Worm (Caenorhabditis elegans) whole organism, young adult: ENCODE results near the gene T26G10.5.
A peak's percentile ranks its signal among the peaks of the same experiment; 100 is the strongest.

Experiments used
- B0019.2 ChIP-seq: fragments of 200-800 bp; sonication (Bioruptor generic); conservative IDR thresholded peaks from 2 replicates; pipeline ENCODE4 v1.3.6; 2022; ENCODE audit warnings: missing genetic modification reagents, missing genetic modification characterization, missing compliant biosample characterization
- B0336.3 ChIP-seq: fragments of 200-800 bp; sonication (Bioruptor generic); IDR thresholded peaks from 2 replicates; pipeline ENCODE4 v1.3.6; 2022; ENCODE audit warnings: missing genetic modification characterization, missing compliant biosample characterization
- C17E4.6 ChIP-seq: fragments of 200-800 bp; sonication (Bioruptor generic); IDR thresholded peaks from 2 replicates; pipeline ENCODE4 v1.3.6; 2022; ENCODE audit warnings: missing genetic modification reagents, missing genetic modification characterization, missing compliant biosample characterization
- D2030.7 ChIP-seq: fragments of 200-800 bp; sonication (Bioruptor generic); IDR thresholded peaks from 2 replicates; pipeline ENCODE4 v1.3.6; 2022; ENCODE audit warnings: missing genetic modification reagents, missing genetic modification characterization, missing compliant biosample characterization
- F33H1.4 ChIP-seq: fragments of 200-800 bp; sonication (Bioruptor generic); IDR thresholded peaks from 2 replicates; pipeline ENCODE4 v1.3.6; 2022; ENCODE audit warnings: missing genetic modification reagents, missing genetic modification characterization, missing compliant biosample characterization
- F49E8.2 ChIP-seq: sonication (generic microtip); optimal IDR thresholded peaks from 3 replicates; lab custom pipeline; 2017; ENCODE audit warnings: missing genetic modification characterization, mild to moderate bottlenecking, missing compliant biosample characterization, antibody characterized with exemption, moderate library complexity; ENCODE audit not compliant: insufficient read depth
- F55B11.4 ChIP-seq: sonication (generic microtip); optimal IDR thresholded peaks from 2 replicates; lab custom pipeline; 2016; ENCODE audit warnings: missing compliant biosample characterization, missing genetic modification characterization, borderline replicate concordance; ENCODE audit not compliant: insufficient read depth
- Y53G8AR.9 ChIP-seq: fragments of 200-800 bp; sonication (Bioruptor generic); conservative IDR thresholded peaks from 2 replicates; pipeline ENCODE4 v1.3.6; 2022; ENCODE audit warnings: missing genetic modification reagents, missing genetic modification characterization, missing compliant biosample characterization
- akir-1 ChIP-seq: fragments of 200-800 bp; sonication (Bioruptor generic); optimal IDR thresholded peaks from 2 replicates; lab custom pipeline; 2018; ENCODE audit warnings: mild to moderate bottlenecking, missing genetic modification characterization, moderate library complexity, missing compliant biosample characterization
- attf-6 ChIP-seq: fragments of 200-800 bp; sonication (Bioruptor generic); IDR thresholded peaks from 2 replicates; pipeline ENCODE4 v1.3.6; 2022; ENCODE audit warnings: missing genetic modification reagents, missing genetic modification characterization, missing compliant biosample characterization
- ccch-3 ChIP-seq: fragments of 200-800 bp; sonication (Bioruptor generic); optimal IDR thresholded peaks from 2 replicates; lab custom pipeline; 2018; ENCODE audit warnings: mild to moderate bottlenecking, missing genetic modification characterization, missing compliant biosample characterization
- cebp-1 ChIP-seq, 2 experiments: fragments of 200-800 bp in 1 of 2; sonication (Bioruptor generic) in 1 of 2; sonication (generic microtip) in 1 of 2; IDR thresholded peaks in 1 of 2; optimal IDR thresholded peaks in 1 of 2; 2 replicates each; pipeline versions ENCODE4 v1.3.6 to Lab custom; 2017 to 2022; ENCODE audit warnings: missing compliant biosample characterization in 2 of 2, missing genetic modification characterization in 2 of 2, mild to moderate bottlenecking in 1 of 2, missing genetic modification reagents in 1 of 2, moderate library complexity in 1 of 2
- ceh-100 ChIP-seq: fragments of 200-800 bp; sonication (Bioruptor generic); IDR thresholded peaks from 2 replicates; pipeline ENCODE4 v1.3.6; 2022; ENCODE audit warnings: missing genetic modification reagents, missing genetic modification characterization, missing compliant biosample characterization
- ceh-91 ChIP-seq: fragments of 200-800 bp; sonication (Bioruptor generic); IDR thresholded peaks from 2 replicates; pipeline ENCODE4 v1.3.6; 2022; ENCODE audit warnings: missing genetic modification reagents, missing genetic modification characterization, missing compliant biosample characterization
- dpl-1 ChIP-seq: fragments of 150-350 bp; optimal IDR thresholded peaks from 2 replicates; lab custom pipeline; 2014; ENCODE audit warnings: missing biosample characterization, missing genetic modification reagents, missing genetic modification characterization
- efl-1 ChIP-seq: fragments of 150-350 bp; optimal IDR thresholded peaks from 2 replicates; lab custom pipeline; 2014; ENCODE audit warnings: missing biosample characterization, missing genetic modification reagents, missing genetic modification characterization
- ekl-4 ChIP-seq: fragments of 200-800 bp; sonication (Bioruptor generic); IDR thresholded peaks from 2 replicates; pipeline ENCODE4 v1.3.6; 2022; ENCODE audit warnings: missing genetic modification reagents, missing genetic modification characterization, missing compliant biosample characterization
- fkh-3 ChIP-seq: sonication (generic microtip); optimal IDR thresholded peaks from 2 replicates; lab custom pipeline; 2016; ENCODE audit warnings: mild to moderate bottlenecking, missing genetic modification characterization, missing compliant biosample characterization
- hmg-1.2 ChIP-seq: fragments of 200-800 bp; sonication (Bioruptor generic); IDR thresholded peaks from 2 replicates; pipeline ENCODE4 v1.3.6; 2022; ENCODE audit warnings: missing genetic modification reagents, missing genetic modification characterization, missing compliant biosample characterization
- hsf-1 ChIP-seq: fragments of 200-800 bp; sonication (Bioruptor generic); IDR thresholded peaks from 2 replicates; pipeline ENCODE4 v1.3.6; 2022; ENCODE audit warnings: missing genetic modification reagents, missing genetic modification characterization, missing compliant biosample characterization
- lin-26 ChIP-seq: fragments of 200-800 bp; sonication (Bioruptor generic); IDR thresholded peaks from 2 replicates; pipeline ENCODE4 v1.3.6; 2022; ENCODE audit warnings: missing genetic modification reagents, missing genetic modification characterization, missing compliant biosample characterization
- lin-35 ChIP-seq, 3 experiments: fragments of 150-350 bp in 2 of 3; sonication (generic microtip) in 1 of 3; optimal IDR thresholded peaks; 2 replicates each; lab custom pipeline; 2014 to 2018; ENCODE audit warnings: missing biosample characterization in 3 of 3, missing genetic modification characterization in 3 of 3, missing genetic modification reagents in 3 of 3
- lin-54 ChIP-seq: fragments of 200-800 bp; sonication (Bioruptor generic); optimal IDR thresholded peaks from 2 replicates; lab custom pipeline; 2018; ENCODE audit warnings: mild to moderate bottlenecking, missing genetic modification characterization, missing compliant biosample characterization
- lir-1 ChIP-seq: fragments of 200-800 bp; sonication (Bioruptor generic); conservative IDR thresholded peaks from 2 replicates; pipeline ENCODE4 v1.3.6; 2022; ENCODE audit warnings: missing genetic modification reagents, missing genetic modification characterization, missing compliant biosample characterization
- madf-3 ChIP-seq: fragments of 200-800 bp; sonication (Bioruptor generic); IDR thresholded peaks from 2 replicates; pipeline ENCODE4 v1.3.6; 2022; ENCODE audit warnings: missing genetic modification reagents, missing genetic modification characterization, missing compliant biosample characterization
- madf-6 ChIP-seq: fragments of 200-800 bp; sonication (Bioruptor generic); IDR thresholded peaks from 2 replicates; pipeline ENCODE4 v1.3.6; 2022; ENCODE audit warnings: missing genetic modification reagents, missing genetic modification characterization, missing compliant biosample characterization
- madf-8 ChIP-seq: fragments of 200-800 bp; sonication (Bioruptor generic); conservative IDR thresholded peaks from 2 replicates; pipeline ENCODE4 v1.3.6; 2022; ENCODE audit warnings: missing genetic modification reagents, missing genetic modification characterization, missing compliant biosample characterization
- mcd-1 ChIP-seq: fragments of 200-800 bp; sonication (Bioruptor generic); IDR thresholded peaks from 2 replicates; pipeline ENCODE4 v1.3.6; 2022; ENCODE audit warnings: missing genetic modification reagents, missing genetic modification characterization, missing compliant biosample characterization
- mel-28 ChIP-seq: sonication (generic microtip); optimal IDR thresholded peaks from 2 replicates; lab custom pipeline; 2016; ENCODE audit warnings: borderline replicate concordance, mild to moderate bottlenecking, missing genetic modification characterization, missing compliant biosample characterization
- mxl-1 ChIP-seq: sonication (generic microtip); optimal IDR thresholded peaks from 2 replicates; lab custom pipeline; 2016; ENCODE audit warnings: missing genetic modification characterization, missing compliant biosample characterization
- nfya-1 ChIP-seq: sonication (generic microtip); optimal IDR thresholded peaks from 2 replicates; lab custom pipeline; 2017; ENCODE audit warnings: antibody characterized with exemption, missing compliant biosample characterization, missing genetic modification characterization, borderline replicate concordance; ENCODE audit not compliant: insufficient read depth
- nfyb-1 ChIP-seq: fragments of 200-800 bp; sonication (Bioruptor generic); IDR thresholded peaks from 2 replicates; pipeline ENCODE4 v1.3.6; 2022; ENCODE audit warnings: missing genetic modification reagents, missing genetic modification characterization, missing compliant biosample characterization
- nhr-120 ChIP-seq: fragments of 200-800 bp; sonication (Bioruptor generic); IDR thresholded peaks from 2 replicates; pipeline ENCODE4 v1.3.6; 2022; ENCODE audit warnings: missing genetic modification characterization, missing compliant biosample characterization
- snpc-3.4 ChIP-seq: sonication (generic microtip); optimal IDR thresholded peaks from 2 replicates; lab custom pipeline; 2017; ENCODE audit warnings: missing genetic modification characterization, mild to moderate bottlenecking, missing compliant biosample characterization, antibody characterized with exemption, moderate library complexity, missing genotype, missing genetic modification reagents
- snpc-4 ChIP-seq, 5 experiments: fragments of 150-350 bp in 1 of 5; sonication (generic microtip) in 4 of 5; optimal IDR thresholded peaks; 2 replicates each; lab custom pipeline; 2014 to 2018; ENCODE audit warnings: missing genetic modification characterization in 5 of 5, missing biosample characterization in 3 of 5, antibody characterized with exemption in 2 of 5, mild to moderate bottlenecking in 2 of 5, missing compliant biosample characterization in 2 of 5, missing genotype in 2 of 5, moderate library complexity in 2 of 5, missing genetic modification reagents in 1 of 5
- tbp1 ChIP-seq: fragments of 200-800 bp; sonication (Bioruptor generic); optimal IDR thresholded peaks from 2 replicates; lab custom pipeline; 2018; ENCODE audit warnings: mild to moderate bottlenecking, missing genetic modification characterization, missing compliant biosample characterization
- tbx-9 ChIP-seq: sonication (generic microtip); optimal IDR thresholded peaks from 2 replicates; lab custom pipeline; 2016; ENCODE audit warnings: borderline replicate concordance, missing genetic modification characterization, inconsistent platforms, missing compliant biosample characterization
- tlf-1 ChIP-seq: fragments of 200-800 bp; sonication (Bioruptor generic); optimal IDR thresholded peaks from 2 replicates; lab custom pipeline; 2018; ENCODE audit warnings: mild to moderate bottlenecking, missing genetic modification characterization, missing compliant biosample characterization
- unc-130 ChIP-seq: sonication (generic microtip); optimal IDR thresholded peaks from 2 replicates; lab custom pipeline; 2016; ENCODE audit warnings: missing genetic modification reagents, missing genetic modification characterization, missing compliant biosample characterization
- xnd-1 ChIP-seq: sonication (generic microtip); optimal IDR thresholded peaks from 2 replicates; lab custom pipeline; 2016; ENCODE audit warnings: missing genotype, missing genetic modification reagents, missing genetic modification characterization, missing compliant biosample characterization
- zfh-2 ChIP-seq: fragments of 200-800 bp; sonication (Bioruptor generic); conservative IDR thresholded peaks from 2 replicates; pipeline ENCODE4 v1.3.6; 2022; ENCODE audit warnings: missing genetic modification reagents, missing genetic modification characterization, missing compliant biosample characterization
- ztf-18 ChIP-seq: sonication (generic microtip); optimal IDR thresholded peaks from 2 replicates; lab custom pipeline; 2016; ENCODE audit warnings: missing genotype, mild to moderate bottlenecking, missing genetic modification characterization, missing compliant biosample characterization
- ztf-25 ChIP-seq: fragments of 200-800 bp; sonication (Bioruptor generic); IDR thresholded peaks from 2 replicates; pipeline ENCODE4 v1.3.6; 2022; ENCODE audit warnings: missing genetic modification reagents, missing genetic modification characterization, missing compliant biosample characterization

Gene T26G10.5

ce11 chrIII:9393114-9393780, 33.0 kb downstream of the T26G10.5 start, which contains the start of the genes gpr-2 and rgr-1 (continued):
- TF ChIP-seq lin-35 (GFP tag; optimal IDR thresholded peaks at IDR 0.05; lab: Kevin White, UChicago): peak in 2 of 3 experiments; percentile 44 to 63
- peak; percentile 56; the same call in 1 of the 2 replicates for TF ChIP-seq B0336.3 (GFP tag; lab: Robert Waterston, UW)
- TF ChIP-seq efl-1: peak; percentile 98
- TF ChIP-seq akir-1: no peak
- no peak for TF ChIP-seq nfya-1
- TF ChIP-seq madf-8 (GFP tag; lab: Robert Waterston, UW): peak; percentile 96
- no peak for TF ChIP-seq ccch-3
- TF ChIP-seq hsf-1 (GFP tag; lab: Robert Waterston, UW): peak; percentile 90
- peak; percentile 91 for TF ChIP-seq xnd-1 (tag; lab: Kevin White, UChicago)
- no peak for TF ChIP-seq fkh-3 (tag; lab: Kevin White, UChicago)
- peak; percentile 82 for TF ChIP-seq unc-130
- no peak for TF ChIP-seq snpc-4 (GFP tag; optimal IDR thresholded peaks at IDR 0.05; lab: Kevin White, UChicago)
- TF ChIP-seq snpc-4 (tag; optimal IDR thresholded peaks at IDR 0.05; lab: Kevin White, UChicago): peak in 3 of 4 experiments; percentile 13 to 64 (median 40)
- no peak for TF ChIP-seq mxl-1
- TF ChIP-seq lir-1 (GFP tag; lab: Robert Waterston, UW): peak; percentile 40; the same call in 1 of the 2 replicates
- peak; percentile 95 for TF ChIP-seq ceh-91 (GFP tag; lab: Robert Waterston, UW)
- peak; percentile 85 for TF ChIP-seq C17E4.6
- no peak for TF ChIP-seq nfyb-1 (GFP tag; lab: Robert Waterston, UW)
- TF ChIP-seq tlf-1 (GFP tag; lab: Kevin White, UChicago): peak; percentile 90
- no peak for TF ChIP-seq ztf-25 (GFP tag; lab: Robert Waterston, UW)
- no peak for TF ChIP-seq mel-28 (tag; lab: Kevin White, UChicago)
- peak; percentile 80 for TF ChIP-seq snpc-3.4 (tag; lab: Kevin White, UChicago)
- TF ChIP-seq F55B11.4 (tag; lab: Kevin White, UChicago): no peak
- peak; percentile 92 for TF ChIP-seq dpl-1
- peak; percentile 68 for TF ChIP-seq F49E8.2
- TF ChIP-seq tbx-9 (tag; lab: Kevin White, UChicago): no peak
- peak; percentile 54; the same call in 1 of the 2 replicates for TF ChIP-seq attf-6 (GFP tag; lab: Robert Waterston, UW)
- TF ChIP-seq B0019.2 (GFP tag; lab: Robert Waterston, UW): peak; percentile 79
- peak; percentile 81 for TF ChIP-seq F33H1.4 (GFP tag; lab: Robert Waterston, UW)

- TF ChIP-seq Y53G8AR.9 (GFP tag; lab: Robert Waterston, UW) (peak; percentile 79), zfh-2 (GFP tag; lab: Robert Waterston, UW) (0 out of 2 replicates have a peak, but pooled peaks have one; percentile 30), lin-54 (peak; percentile 59), ceh-100 (0 out of 2 replicates have a peak, but pooled peaks have one; percentile 30), mcd-1 (GFP tag; lab: Robert Waterston, UW) (peak; percentile 38; the same call in 1 of the 2 replicates), efl-1 (peak; percentile 19), madf-6 (GFP tag; lab: Robert Waterston, UW) (peak; percentile 82), madf-3 (GFP tag; lab: Robert Waterston, UW) (peak; percentile 48; the same call in 1 of the 2 replicates), ztf-18 (tag; lab: Kevin White, UChicago) (no peak), F33H1.4 (GFP tag; lab: Robert Waterston, UW) (0 out of 2 replicates have a peak, but pooled peaks have one; percentile 13), nhr-120 (GFP tag; lab: Robert Waterston, UW) (no peak), hsf-1 (GFP tag; lab: Robert Waterston, UW) (peak; percentile 73; the same call in 1 of the 2 replicates), lin-35 (GFP tag; optimal IDR thresholded peaks at IDR 0.05; lab: Kevin White, UChicago) (peak in 1 of 3 experiments; percentile 25), tbp1 (GFP tag; lab: Kevin White, UChicago) (peak; percentile 12), cebp-1 (GFP tag; IDR thresholded peaks at IDR 0.05; lab: Robert Waterston, UW) (no peak), cebp-1 (tag; optimal IDR thresholded peaks at IDR 0.05; lab: Kevin White, UChicago) (peak; percentile 30), D2030.7 (GFP tag; lab: Robert Waterston, UW) (peak; percentile 31; the same call in 1 of the 2 replicates), snpc-3.4 (tag; lab: Kevin White, UChicago) (peak; percentile 54), F49E8.2 (peak; percentile 23), lin-26 (GFP tag; lab: Robert Waterston, UW) (0 out of 2 replicates have a peak, but pooled peaks have one; percentile 23), hmg-1.2 (peak; percentile 41; the same call in 1 of the 2 replicates), ekl-4 (peak; percentile 62; the same call in 1 of the 2 replicates)
Measured at ce11 chrIII:9390924-9391323, 35.3 kb downstream of the T26G10.5 start.
